Fruit fly (Drosophila melanogaster): ENCODE data around the gene Blos2.

Blos2 gene

dm6 chr3L:11084557-11085231, 23.3 kb downstream of the Blos2 start (continued):
- TF ChIP-seq CG5180 (GFP tag; optimal IDR thresholded peaks at IDR 0.05) (peak; percentile 88), sc (optimal IDR thresholded peaks at IDR 0.05) (no peak), sc (GFP tag; optimal IDR thresholded peaks at IDR 0.05) (peak; percentile 94), CG6683 (GFP tag; optimal IDR thresholded peaks at IDR 0.05) (peak; percentile 89), CG16813 (GFP tag; IDR thresholded peaks at IDR 0.05; ENCODE audit: partially characterized antibody) (no peak), tin (GFP tag; optimal IDR thresholded peaks at IDR 0.05) (peak; percentile 97), CG10147 (GFP tag; optimal IDR thresholded peaks at IDR 0.05) (peak; percentile 95), Ets65A (GFP tag) (peak; percentile 98), jing (GFP tag; optimal IDR thresholded peaks at IDR 0.05) (peak; percentile 93), CG11093 (GFP tag; IDR thresholded peaks at IDR 0.05) (peak; percentile 94), CG6254 (GFP tag; optimal IDR thresholded peaks at IDR 0.05) (peak; percentile 96), Atf3 (GFP tag; optimal IDR thresholded peaks at IDR 0.05) (peak; percentile 97), slp2 (GFP tag; optimal IDR thresholded peaks at IDR 0.05) (peak; percentile 96), Dek (tag; optimal IDR thresholded peaks at IDR 0.05) (peak; percentile 90), Sry-δ (GFP tag; optimal IDR thresholded peaks at IDR 0.05) (peak; percentile 72), Hmr (GFP tag; optimal IDR thresholded peaks at IDR 0.05) (peak; percentile 86), CG3726 (GFP tag; IDR thresholded peaks at IDR 0.05) (peak; percentile 96), NFAT (GFP tag; IDR thresholded peaks at IDR 0.05) (peak; percentile 86), CG7987 (GFP tag; optimal IDR thresholded peaks at IDR 0.05) (peak; percentile 86), Adf1 (GFP tag; IDR thresholded peaks at IDR 0.05) (peak; percentile 54), Deaf1 (tag; optimal IDR thresholded peaks at IDR 0.05) (no peak), B-H1 (GFP tag; IDR thresholded peaks at IDR 0.05) (peak; percentile 95), fru (optimal IDR thresholded peaks at IDR 0.05) (no peak), lov (optimal IDR thresholded peaks at IDR 0.05) (no peak), lov (GFP tag; IDR thresholded peaks at IDR 0.05) (peak; percentile 97), Opbp (GFP tag; IDR thresholded peaks at IDR 0.05; ENCODE audit: partially characterized antibody) (no peak), CG4282 (GFP tag; optimal IDR thresholded peaks at IDR 0.05) (peak; percentile 90), exex (tag; optimal IDR thresholded peaks at IDR 0.05) (peak; percentile 22), CG13624 (GFP tag; optimal IDR thresholded peaks at IDR 0.05) (peak; percentile 96), dysf (GFP tag; IDR thresholded peaks at IDR 0.05) (peak; percentile 97), CG31224 (GFP tag; IDR thresholded peaks at IDR 0.05) (peak; percentile 80), sisA (GFP tag; IDR thresholded peaks at IDR 0.05) (peak; percentile 95), CG17186 (GFP tag; optimal IDR thresholded peaks at IDR 0.05) (peak; percentile 82), CG17912 (GFP tag; optimal IDR thresholded peaks at IDR 0.05) (peak; percentile 78), Fer3 (tag; optimal IDR thresholded peaks at IDR 0.05) (peak; percentile 91), tap (tag; optimal IDR thresholded peaks at IDR 0.05) (peak; percentile 96), CG10462 (GFP tag; optimal IDR thresholded peaks at IDR 0.05) (peak; percentile 97), CG18476 (GFP tag; optimal IDR thresholded peaks at IDR 0.05) (peak; percentile 95), Awh (GFP tag; IDR thresholded peaks at IDR 0.05) (peak; percentile 98), CG6654 (GFP tag; optimal IDR thresholded peaks at IDR 0.05) (peak; percentile 78), nom (GFP tag; optimal IDR thresholded peaks at IDR 0.05) (peak; percentile 93), CG10267 (tag; optimal IDR thresholded peaks at IDR 0.05) (peak; percentile 94), Tbp (GFP tag; optimal IDR thresholded peaks at IDR 0.05) (no peak), disco-r (GFP tag; optimal IDR thresholded peaks at IDR 0.05) (peak; percentile 92), CG9817 (tag; optimal IDR thresholded peaks at IDR 0.05) (peak; percentile 77), CG6175 (GFP tag; IDR thresholded peaks at IDR 0.05) (peak; percentile 75; the same call in 2 of the 3 replicates), sens-2 (GFP tag; IDR thresholded peaks at IDR 0.05) (peak; percentile 97), crp (GFP tag; optimal IDR thresholded peaks at IDR 0.05) (peak in 1 of 2 experiments; percentile 63), wor (GFP tag; IDR thresholded peaks at IDR 0.05) (peak; percentile 92), CG15073 (GFP tag; optimal IDR thresholded peaks at IDR 0.05) (peak; percentile 78), CG6272 (GFP tag; IDR thresholded peaks at IDR 0.05) (peak; percentile 88)
